Fruit fly (Drosophila melanogaster) S2 (cell line): Measurements from ENCODE around the gene CG7483.

Experiments
- CG8478 ChIP-seq: fragments of >200 bp; optimal IDR thresholded peaks from 2 replicates; lab custom pipeline; 2018
- CTCF ChIP-seq, 2 experiments: fragments of >200 bp; optimal IDR thresholded peaks; 2 replicates each; lab custom pipeline; 2018

DNA sequence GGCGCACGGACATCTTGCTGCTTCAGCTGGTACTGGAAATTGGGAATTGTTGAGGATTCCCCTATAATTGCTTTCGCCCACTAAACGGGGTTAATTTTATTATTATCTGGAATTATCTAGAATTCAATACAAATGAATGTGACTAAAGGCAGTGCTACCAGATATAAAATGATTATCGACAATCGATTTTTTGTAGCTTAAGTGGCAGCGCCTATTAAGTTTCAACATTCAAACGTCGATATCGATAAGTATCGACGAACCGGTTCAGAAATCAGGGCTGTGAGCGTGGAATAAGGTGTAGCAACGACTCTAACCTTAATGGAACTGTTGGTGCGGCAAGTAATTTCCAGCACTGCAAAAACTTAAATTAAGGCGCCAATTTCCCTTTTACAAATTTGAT is 7.9 kb upstream of the CG7483 start, which contains the start of gene Sgt1:
- TF ChIP-seq CG8478 (lab: Kevin White, UChicago) (no peak), CTCF (optimal IDR thresholded peaks at IDR 0.05; lab: Kevin White, UChicago) (peak; percentile 34 to 63)
